Fruit fly (Drosophila melanogaster) whole organism, embryonic: Measurements from ENCODE around the gene chif.

Experiments
- Asciz ChIP-seq: fragments of 200-800 bp; sonication (Bioruptor generic); optimal IDR thresholded peaks from 2 replicates; lab custom pipeline; 2017; ENCODE audit warnings: missing biosample characterization, mild to moderate bottlenecking, missing genetic modification characterization, missing genetic modification reagents
- BtbVII ChIP-seq: fragments of 200-800 bp; sonication (Bioruptor generic); optimal IDR thresholded peaks from 3 replicates; lab custom pipeline; 2017; ENCODE audit warnings: missing biosample characterization, mild to moderate bottlenecking, missing genetic modification characterization
- C15 ChIP-seq: fragments of 200-800 bp; sonication (Bioruptor generic); IDR thresholded peaks from 3 replicates; pipeline ENCODE4 v1.3.6; 2022; ENCODE audit warnings: missing biosample characterization, missing genetic modification characterization
- CG10267 ChIP-seq: fragments of 200-800 bp; sonication (Bioruptor generic); optimal IDR thresholded peaks from 2 replicates; lab custom pipeline; 2018; ENCODE audit warnings: missing biosample characterization, mild to moderate bottlenecking, missing genetic modification characterization, moderate library complexity
- CG10366 ChIP-seq: fragments of 200-800 bp; sonication (Bioruptor generic); IDR thresholded peaks from 2 replicates; pipeline ENCODE4 v1.3.6; 2022; ENCODE audit warnings: missing biosample characterization, missing genetic modification characterization
- CG10543 ChIP-seq: fragments of 200-800 bp; sonication (Bioruptor generic); optimal IDR thresholded peaks from 3 replicates; lab custom pipeline; 2017; ENCODE audit warnings: missing biosample characterization, mild to moderate bottlenecking, missing genetic modification characterization, moderate library complexity
- CG12299 ChIP-seq: fragments of 200-800 bp; sonication (Bioruptor generic); optimal IDR thresholded peaks from 2 replicates; lab custom pipeline; 2018; ENCODE audit warnings: missing biosample characterization, mild to moderate bottlenecking, missing genetic modification characterization
- CG12659 ChIP-seq: fragments of 200-800 bp; sonication (Bioruptor generic); optimal IDR thresholded peaks from 3 replicates; lab custom pipeline; 2017; ENCODE audit warnings: mild to moderate bottlenecking, missing biosample characterization, missing genetic modification reagents, missing genetic modification characterization
- CG13287 ChIP-seq: fragments of 200-800 bp; sonication (Bioruptor generic); IDR thresholded peaks from 2 replicates; pipeline ENCODE4 v1.3.6; 2022; ENCODE audit warnings: missing biosample characterization, missing genetic modification characterization; ENCODE audit not compliant: partially characterized antibody
- CG13424 ChIP-seq: fragments of 200-800 bp; sonication (Bioruptor generic); optimal IDR thresholded peaks from 2 replicates; lab custom pipeline; 2019; ENCODE audit warnings: missing biosample characterization, mild to moderate bottlenecking, missing genetic modification characterization, moderate library complexity
- CG14860 ChIP-seq: fragments of 200-800 bp; sonication (Bioruptor generic); IDR thresholded peaks from 3 replicates; pipeline ENCODE4 v1.3.6; 2022; ENCODE audit warnings: missing biosample characterization, missing genetic modification characterization; ENCODE audit not compliant: partially characterized antibody
- CG15479 ChIP-seq: fragments of 200-800 bp; sonication (Bioruptor generic); optimal IDR thresholded peaks from 3 replicates; lab custom pipeline; 2019; ENCODE audit warnings: missing biosample characterization, mild to moderate bottlenecking, missing genetic modification characterization, moderate library complexity
- CG30431 ChIP-seq: fragments of 200-800 bp; sonication (Bioruptor generic); optimal IDR thresholded peaks from 2 replicates; lab custom pipeline; 2017; ENCODE audit warnings: missing biosample characterization, missing genetic modification characterization
- CG3995 ChIP-seq: fragments of 200-800 bp; sonication (Bioruptor generic); optimal IDR thresholded peaks from 3 replicates; lab custom pipeline; 2016; ENCODE audit warnings: missing biosample characterization, missing genetic modification characterization
- CG4820 ChIP-seq: fragments of 200-800 bp; sonication (Bioruptor generic); optimal IDR thresholded peaks from 3 replicates; lab custom pipeline; 2016; ENCODE audit warnings: missing biosample characterization, missing genetic modification characterization
- CG5180 ChIP-seq: fragments of 200-800 bp; sonication (Bioruptor generic); optimal IDR thresholded peaks from 3 replicates; lab custom pipeline; 2017; ENCODE audit warnings: missing biosample characterization, missing genetic modification characterization, mild to moderate bottlenecking, moderate library complexity, missing genetic modification reagents
- CG7963 ChIP-seq: fragments of 200-800 bp; sonication (Bioruptor generic); IDR thresholded peaks from 3 replicates; pipeline ENCODE4 v1.3.6; 2022; ENCODE audit warnings: missing biosample characterization, missing genetic modification characterization; ENCODE audit not compliant: partially characterized antibody
- CG8765 ChIP-seq: fragments of 200-800 bp; sonication (Bioruptor generic); IDR thresholded peaks from 2 replicates; pipeline ENCODE4 v1.3.6; 2022; ENCODE audit warnings: missing biosample characterization, missing genetic modification characterization
- D19B ChIP-seq: fragments of 200-800 bp; sonication (Bioruptor generic); optimal IDR thresholded peaks from 2 replicates; lab custom pipeline; 2017; ENCODE audit warnings: missing biosample characterization, mild to moderate bottlenecking, missing genetic modification characterization
- Dek ChIP-seq: fragments of 200-800 bp; sonication (Bioruptor generic); optimal IDR thresholded peaks from 3 replicates; lab custom pipeline; 2019; ENCODE audit warnings: missing biosample characterization, mild to moderate bottlenecking, missing genetic modification characterization, moderate library complexity
- Dp ChIP-seq: fragments of 200-800 bp; sonication (Bioruptor generic); optimal IDR thresholded peaks from 2 replicates; lab custom pipeline; 2018; ENCODE audit warnings: missing biosample characterization, mild to moderate bottlenecking, missing genetic modification characterization, moderate library complexity
- Elba2 ChIP-seq: fragments of 200-800 bp; sonication (Bioruptor generic); optimal IDR thresholded peaks from 3 replicates; lab custom pipeline; 2016; ENCODE audit warnings: missing biosample characterization, missing genetic modification characterization
- Fer2 ChIP-seq: fragments of 200-800 bp; sonication (Bioruptor generic); optimal IDR thresholded peaks from 2 replicates; lab custom pipeline; 2018; ENCODE audit warnings: missing biosample characterization, mild to moderate bottlenecking, missing genetic modification characterization, moderate library complexity
- Hmr ChIP-seq: fragments of 200-800 bp; sonication (Bioruptor generic); optimal IDR thresholded peaks from 3 replicates; lab custom pipeline; 2017; ENCODE audit warnings: mild to moderate bottlenecking, missing biosample characterization, missing genetic modification reagents, missing genetic modification characterization
- Hmx ChIP-seq: fragments of 200-800 bp; sonication (Bioruptor generic); optimal IDR thresholded peaks from 2 replicates; lab custom pipeline; 2016; ENCODE audit warnings: missing biosample characterization, missing genetic modification characterization
- MESR4 ChIP-seq: fragments of 200-800 bp; sonication (Bioruptor generic); optimal IDR thresholded peaks from 2 replicates; lab custom pipeline; 2018; ENCODE audit warnings: missing biosample characterization, mild to moderate bottlenecking, missing genetic modification characterization, moderate library complexity
- NC2α ChIP-seq: fragments of 200-800 bp; sonication (Bioruptor generic); optimal IDR thresholded peaks from 2 replicates; lab custom pipeline; 2016; ENCODE audit warnings: missing biosample characterization, missing genetic modification characterization
- Ravus ChIP-seq: fragments of 200-800 bp; sonication (Bioruptor generic); IDR thresholded peaks from 2 replicates; pipeline ENCODE4 v1.3.6; 2022; ENCODE audit warnings: missing biosample characterization, missing genetic modification characterization
- Scr ChIP-seq: fragments of 200-800 bp; sonication (Bioruptor generic); IDR thresholded peaks from 2 replicates; pipeline ENCODE4 v1.3.6; 2022; ENCODE audit warnings: missing biosample characterization, missing genetic modification characterization; ENCODE audit not compliant: partially characterized antibody
- Sox102F ChIP-seq: fragments of 200-800 bp; sonication (Bioruptor generic); optimal IDR thresholded peaks from 2 replicates; lab custom pipeline; 2018; ENCODE audit warnings: missing biosample characterization, mild to moderate bottlenecking, missing genetic modification characterization, moderate library complexity
- Ssrp ChIP-seq: fragments of 200-800 bp; sonication (Bioruptor generic); optimal IDR thresholded peaks from 2 replicates; lab custom pipeline; 2018; ENCODE audit warnings: missing biosample characterization, mild to moderate bottlenecking, missing genetic modification characterization, moderate library complexity
- TFAM ChIP-seq: fragments of 200-800 bp; sonication (Bioruptor generic); optimal IDR thresholded peaks from 2 replicates; lab custom pipeline; 2017; ENCODE audit warnings: missing biosample characterization, missing genetic modification characterization, inconsistent platforms
- ab ChIP-seq: fragments of 200-800 bp; sonication (Bioruptor generic); optimal IDR thresholded peaks from 2 replicates; lab custom pipeline; 2016; ENCODE audit warnings: missing biosample characterization, missing genetic modification characterization
- al ChIP-seq: fragments of 200-800 bp; sonication (Bioruptor generic); IDR thresholded peaks from 2 replicates; pipeline ENCODE4 v1.3.6; 2022; ENCODE audit warnings: missing biosample characterization, missing genetic modification characterization
- aop ChIP-seq: fragments of 200-800 bp; sonication (Bioruptor generic); IDR thresholded peaks from 2 replicates; pipeline ENCODE4 v1.3.6; 2022; ENCODE audit warnings: missing biosample characterization, missing genetic modification characterization
- btn ChIP-seq: fragments of 200-800 bp; sonication (Bioruptor generic); optimal IDR thresholded peaks from 2 replicates; lab custom pipeline; 2016; ENCODE audit warnings: missing biosample characterization, missing genetic modification characterization
- dan ChIP-seq: fragments of 200-800 bp; sonication (Bioruptor generic); IDR thresholded peaks from 2 replicates; pipeline ENCODE4 v1.3.6; 2022; ENCODE audit warnings: missing biosample characterization, missing genetic modification characterization
- fd96Cb ChIP-seq: fragments of 200-800 bp; sonication (Bioruptor generic); optimal IDR thresholded peaks from 2 replicates; lab custom pipeline; 2018; ENCODE audit warnings: missing biosample characterization, mild to moderate bottlenecking, missing genetic modification characterization, moderate library complexity
- kay ChIP-seq: fragments of 200-800 bp; sonication (Bioruptor generic); optimal IDR thresholded peaks from 2 replicates; lab custom pipeline; 2016; ENCODE audit warnings: missing biosample characterization, missing genetic modification characterization
- ken ChIP-seq: fragments of 200-800 bp; sonication (Bioruptor generic); IDR thresholded peaks from 3 replicates; pipeline ENCODE4 v1.3.6; 2022; ENCODE audit warnings: missing biosample characterization, missing genetic modification characterization
- mirr ChIP-seq: fragments of 200-800 bp; sonication (Bioruptor generic); optimal IDR thresholded peaks from 3 replicates; lab custom pipeline; 2018; ENCODE audit warnings: missing biosample characterization, mild to moderate bottlenecking, missing genetic modification characterization
- p53 ChIP-seq: fragments of 200-800 bp; sonication (Bioruptor generic); optimal IDR thresholded peaks from 2 replicates; lab custom pipeline; 2016; ENCODE audit warnings: missing biosample characterization, missing genetic modification characterization
- pfk ChIP-seq: fragments of 200-800 bp; sonication (Bioruptor generic); optimal IDR thresholded peaks from 2 replicates; lab custom pipeline; 2018; ENCODE audit warnings: missing biosample characterization, mild to moderate bottlenecking, missing genetic modification characterization, moderate library complexity
- pita ChIP-seq: fragments of 200-800 bp; sonication (Bioruptor generic); optimal IDR thresholded peaks from 2 replicates; lab custom pipeline; 2017; ENCODE audit warnings: missing biosample characterization, mild to moderate bottlenecking, missing genetic modification characterization
- pum ChIP-seq: fragments of 200-800 bp; sonication (Bioruptor generic); optimal IDR thresholded peaks from 2 replicates; lab custom pipeline; 2016; ENCODE audit warnings: missing biosample characterization, missing genetic modification characterization
- ro ChIP-seq: fragments of 200-800 bp; sonication (Bioruptor generic); IDR thresholded peaks from 2 replicates; pipeline ENCODE4 v1.3.6; 2022; ENCODE audit warnings: missing biosample characterization, missing genetic modification characterization
- sc ChIP-seq, 3 experiments: fragments of >200 bp in 2 of 3; fragments of 200-800 bp in 1 of 3; sonication (Bioruptor generic) in 1 of 3; optimal IDR thresholded peaks; 2 replicates in 2 of 3; 3 replicates in 1 of 3; lab custom pipeline; 2017; ENCODE audit warnings: mild to moderate bottlenecking in 1 of 3, missing biosample characterization in 1 of 3, missing genetic modification characterization in 1 of 3, missing genetic modification reagents in 1 of 3
- slou ChIP-seq: fragments of 200-800 bp; sonication (Bioruptor generic); optimal IDR thresholded peaks from 3 replicates; lab custom pipeline; 2016; ENCODE audit warnings: missing biosample characterization, missing genetic modification characterization
- usp ChIP-seq: fragments of >200 bp; optimal IDR thresholded peaks from 2 replicates; lab custom pipeline; 2017; ENCODE audit warnings: missing biosample characterization, missing genetic modification characterization
- wek ChIP-seq: fragments of 200-800 bp; sonication (Bioruptor generic); optimal IDR thresholded peaks from 3 replicates; lab custom pipeline; 2018; ENCODE audit warnings: missing biosample characterization, mild to moderate bottlenecking, missing genetic modification characterization, moderate library complexity

The chif gene

dm6 chr2L:16319743-16320142 is 32.7 kb downstream of the chif start (continued):
- TF ChIP-seq Dek (tag; lab: Kevin White, UChicago) (no peak), D19B (GFP tag; lab: Kevin White, UChicago) (no peak), Ssrp (tag; lab: Kevin White, UChicago) (no peak), CG12659 (GFP tag; lab: Kevin White, UChicago) (no peak), dan (GFP tag; lab: Robert Waterston, UW) (no peak), Sox102F (GFP tag; lab: Kevin White, UChicago) (no peak), CG10267 (tag; lab: Kevin White, UChicago) (no peak), mirr (GFP tag; lab: Kevin White, UChicago) (peak; percentile 90), sc (optimal IDR thresholded peaks at IDR 0.05; lab: Kevin White, UChicago) (no peak), sc (GFP tag; optimal IDR thresholded peaks at IDR 0.05; lab: Kevin White, UChicago) (no peak), Ravus (GFP tag; lab: Robert Waterston, UW) (no peak), aop (no peak), CG8765 (GFP tag; lab: Robert Waterston, UW) (no peak), BtbVII (GFP tag; lab: Kevin White, UChicago) (no peak), CG3995 (GFP tag; lab: Kevin White, UChicago) (no peak), MESR4 (no peak), pita (no peak), CG5180 (GFP tag; lab: Kevin White, UChicago) (no peak), Asciz (GFP tag; lab: Kevin White, UChicago) (no peak), Hmx (GFP tag; lab: Kevin White, UChicago) (no peak), ken (GFP tag; lab: Robert Waterston, UW) (no peak), al (GFP tag; lab: Robert Waterston, UW) (no peak), btn (GFP tag; lab: Kevin White, UChicago) (no peak), Fer2 (tag; lab: Kevin White, UChicago) (no peak), ab (GFP tag; lab: Kevin White, UChicago) (no peak), pum (GFP tag; lab: Kevin White, UChicago) (no peak), fd96Cb (no peak), CG15479 (GFP tag; lab: Kevin White, UChicago) (peak; percentile 77), Dp (no peak), CG7963 (GFP tag; lab: Robert Waterston, UW) (no peak), Scr (GFP tag; lab: Robert Waterston, UW) (no peak), Hmr (no peak), Elba2 (no peak), CG12299 (no peak), C15 (GFP tag; lab: Robert Waterston, UW) (no peak), usp (no peak)
- TF ChIP-seq, all 482 proteins: peak for 23

DNA sequence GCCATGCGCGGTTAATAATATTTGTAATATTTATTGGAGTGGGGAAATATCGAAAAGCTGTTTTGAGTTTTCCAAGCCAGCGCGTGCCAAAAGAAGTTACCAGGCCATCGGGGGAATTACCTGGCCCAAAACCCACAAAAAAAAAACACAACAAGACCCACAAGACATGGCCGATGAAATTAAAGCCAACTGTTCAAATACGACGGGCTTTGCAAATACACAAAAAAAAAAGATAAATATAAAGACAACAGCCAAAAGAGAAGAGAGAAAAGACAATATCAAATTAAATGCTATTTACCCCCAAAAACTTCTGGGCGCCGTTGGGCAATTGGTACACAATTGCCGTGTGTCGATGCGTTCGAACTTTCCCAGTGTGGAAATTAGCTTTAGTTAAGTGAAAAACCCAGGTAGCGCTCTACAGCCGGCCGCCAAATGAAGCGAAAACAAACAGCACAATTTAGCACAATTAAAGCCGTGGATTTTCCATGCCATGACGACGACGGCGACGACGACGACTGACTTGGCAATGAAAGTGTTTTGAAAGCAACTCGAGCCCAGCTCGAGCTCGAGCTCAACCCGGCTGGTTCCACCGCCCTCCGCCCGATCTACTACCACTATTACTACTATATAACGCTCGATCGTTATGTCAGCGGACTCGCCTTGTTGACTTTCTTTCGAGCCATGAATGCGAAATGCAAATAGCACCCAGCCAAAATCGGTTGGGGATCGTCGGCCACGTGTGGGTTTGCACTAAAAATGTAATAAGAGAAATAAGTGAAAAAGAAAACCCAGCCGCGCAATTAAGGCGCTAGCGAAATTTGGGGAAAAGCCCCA is 34.4 kb downstream of the chif start:
- TF ChIP-seq NC2α, result peak; percentile 10
- no peak for TF ChIP-seq Elba2
- no peak for TF ChIP-seq TFAM (GFP tag; lab: Kevin White, UChicago)
- no peak for TF ChIP-seq CG14860 (GFP tag; lab: Robert Waterston, UW)
- peak; percentile 72 for TF ChIP-seq wek
- no peak for TF ChIP-seq ro (GFP tag; lab: Robert Waterston, UW)
- peak; percentile 48 for TF ChIP-seq pfk (GFP tag; lab: Kevin White, UChicago)
- TF ChIP-seq CG13287, result no peak
- TF ChIP-seq p53 (GFP tag; lab: Kevin White, UChicago), result no peak
- no peak for TF ChIP-seq CG4820
- TF ChIP-seq kay (GFP tag; lab: Kevin White, UChicago), result no peak
- peak; percentile 26 for TF ChIP-seq CG13424 (tag; lab: Kevin White, UChicago)
- TF ChIP-seq slou (GFP tag; lab: Kevin White, UChicago), result no peak
- 0 out of 2 replicates have a peak, but pooled peaks have one; percentile 10 for TF ChIP-seq CG10366 (GFP tag; lab: Robert Waterston, UW)
- peak; percentile 79 for TF ChIP-seq CG10543 (GFP tag; lab: Kevin White, UChicago)
- TF ChIP-seq CG30431 (GFP tag; lab: Kevin White, UChicago), result no peak
